Fruit fly (Drosophila melanogaster): ENCODE measurements around the gene CG34437.

Gene CG34437

dm6 chr3R:28328780-28329546 lies 45.4 kb downstream of the CG34437 start (continued):
- TF ChIP-seq Side (GFP tag; optimal IDR thresholded peaks at IDR 0.05) (peak; percentile 50), unpg (GFP tag; optimal IDR thresholded peaks at IDR 0.05) (peak; percentile 55), Ravus (GFP tag; IDR thresholded peaks at IDR 0.05) (peak; percentile 16), CG8765 (GFP tag; IDR thresholded peaks at IDR 0.05) (no peak; the same call in 1 of the 2 replicates), CG4617 (GFP tag; optimal IDR thresholded peaks at IDR 0.05; ENCODE audit: borderline replicate concordance) (no peak), trem (tag; optimal IDR thresholded peaks at IDR 0.05) (peak; percentile 4), grn (GFP tag; optimal IDR thresholded peaks at IDR 0.05) (peak; percentile 71), kni (GFP tag; optimal IDR thresholded peaks at IDR 0.05) (peak; percentile 70), MTF-1 (GFP tag; optimal IDR thresholded peaks at IDR 0.05; ENCODE audit: borderline replicate concordance) (peak; percentile 81), Opbp (GFP tag; IDR thresholded peaks at IDR 0.05; ENCODE audit: partially characterized antibody) (no peak), sens-2 (GFP tag; IDR thresholded peaks at IDR 0.05) (peak; percentile 39), CG10431 (GFP tag; optimal IDR thresholded peaks at IDR 0.05) (no peak), ham (GFP tag; IDR thresholded peaks at IDR 0.05) (no peak), tna (GFP tag; IDR thresholded peaks at IDR 0.05; ENCODE audit: partially characterized antibody) (no peak), gce (GFP tag; IDR thresholded peaks at IDR 0.05) (peak; percentile 72; the same call in 2 of the 3 replicates), CG3838 (GFP tag; optimal IDR thresholded peaks at IDR 0.05) (peak; percentile 83), Hand (GFP tag; optimal IDR thresholded peaks at IDR 0.05) (peak; percentile 71), bigmax (GFP tag; optimal IDR thresholded peaks at IDR 0.05) (peak; percentile 16), NK7.1 (GFP tag; optimal IDR thresholded peaks at IDR 0.05) (peak; percentile 10), Dp (GFP tag; optimal IDR thresholded peaks at IDR 0.05) (no peak), ATbp (GFP tag; optimal IDR thresholded peaks at IDR 0.05) (peak; percentile 88), HHEX (GFP tag; optimal IDR thresholded peaks at IDR 0.05) (peak; percentile 66), pb (GFP tag; optimal IDR thresholded peaks at IDR 0.05) (no peak), Nf-YC (tag; optimal IDR thresholded peaks at IDR 0.05) (peak; percentile 44), CG17361 (GFP tag; IDR thresholded peaks at IDR 0.05) (peak; percentile 49), CG12219 (GFP tag; optimal IDR thresholded peaks at IDR 0.05) (peak; percentile 5), CG7839 (tag; optimal IDR thresholded peaks at IDR 0.05) (peak; percentile 64), Dip3 (GFP tag; optimal IDR thresholded peaks at IDR 0.05) (peak; percentile 79), Asciz (GFP tag; optimal IDR thresholded peaks at IDR 0.05) (peak; percentile 72), Mes4 (GFP tag; optimal IDR thresholded peaks at IDR 0.05) (peak; percentile 77), CG34422 (GFP tag; IDR thresholded peaks at IDR 0.05) (no peak; the same call in 2 of the 3 replicates), zen2 (GFP tag; IDR thresholded peaks at IDR 0.05; ENCODE audit: partially characterized antibody) (no peak), corto (GFP tag; optimal IDR thresholded peaks at IDR 0.05) (no peak), Nf-YA (GFP tag; IDR thresholded peaks at IDR 0.05) (peak; percentile 68; the same call in 1 of the 2 replicates), nerfin-1 (tag; optimal IDR thresholded peaks at IDR 0.05) (peak; percentile 67), bcd (GFP tag; optimal IDR thresholded peaks at IDR 0.05) (peak; percentile 49), dati (GFP tag; IDR thresholded peaks at IDR 0.05) (peak; percentile 73), CG18599 (GFP tag; optimal IDR thresholded peaks at IDR 0.05) (peak; percentile 88), H15 (GFP tag; IDR thresholded peaks at IDR 0.05) (peak; percentile 40), Med (GFP tag) (peak; percentile 93), CG2202 (tag; optimal IDR thresholded peaks at IDR 0.05) (peak; percentile 86), salm (tag; optimal IDR thresholded peaks at IDR 0.05) (no peak), CG17802 (tag; optimal IDR thresholded peaks at IDR 0.05) (peak; percentile 6), CG8281 (tag; optimal IDR thresholded peaks at IDR 0.05) (peak; percentile 43), CG17912 (GFP tag; optimal IDR thresholded peaks at IDR 0.05) (no peak), lola (GFP tag; optimal IDR thresholded peaks at IDR 0.05) (peak in 1 of 3 experiments; percentile 75), seq (GFP tag; IDR thresholded peaks at IDR 0.05) (peak; percentile 43; the same call in 1 of the 2 replicates), CG11085 (GFP tag; IDR thresholded peaks at IDR 0.05) (peak; percentile 69)

Measured in whole organism, embryonic.